Fruit fly (Drosophila melanogaster) whole organism, wandering third instar larva: ENCODE results near the gene RabX6.

ENCODE experiments used
- Abd-B ChIP-seq: fragments of >200 bp; optimal IDR thresholded peaks from 2 replicates; lab custom pipeline; 2017; ENCODE audit warnings: missing biosample characterization, missing genetic modification characterization
- CG32264 ChIP-seq: fragments of 200-800 bp; sonication (Bioruptor generic); optimal IDR thresholded peaks from 2 replicates; lab custom pipeline; 2016; ENCODE audit warnings: missing biosample characterization, missing genetic modification characterization
- CG9705 ChIP-seq: fragments of 200-800 bp; sonication (Bioruptor generic); optimal IDR thresholded peaks from 2 replicates; lab custom pipeline; 2018; ENCODE audit warnings: missing biosample characterization, mild to moderate bottlenecking, missing genetic modification characterization
- CrebA ChIP-seq: fragments of 200-800 bp; sonication (Bioruptor generic); optimal IDR thresholded peaks from 2 replicates; lab custom pipeline; 2016; ENCODE audit warnings: missing biosample characterization, mild to moderate bottlenecking, missing genetic modification characterization, borderline replicate concordance
- Dfd ChIP-seq: fragments of >200 bp; optimal IDR thresholded peaks from 2 replicates; lab custom pipeline; 2017; ENCODE audit warnings: missing biosample characterization, missing genetic modification characterization
- Dif ChIP-seq: fragments of 200-275, 200-300 bp; sonication (Bioruptor generic); optimal IDR thresholded peaks from 2 replicates; lab custom pipeline; 2018; ENCODE audit warnings: missing biosample characterization, missing genetic modification characterization; ENCODE audit not compliant: partially characterized antibody
- GATAd ChIP-seq: sonication (Bioruptor generic); optimal IDR thresholded peaks from 2 replicates; lab custom pipeline; 2016; ENCODE audit warnings: missing biosample characterization, missing genetic modification characterization
- HLH106 ChIP-seq: fragments of 200-800 bp; optimal IDR thresholded peaks from 3 replicates; lab custom pipeline; 2019; ENCODE audit warnings: missing biosample characterization, mild to moderate bottlenecking, missing genetic modification characterization, moderate library complexity
- Hnf4 ChIP-seq: fragments of 200-800 bp; sonication (Bioruptor generic); optimal IDR thresholded peaks from 2 replicates; lab custom pipeline; 2016; ENCODE audit warnings: missing biosample characterization, mild to moderate bottlenecking, missing genetic modification characterization
- Hr78 ChIP-seq: fragments of >200 bp; optimal IDR thresholded peaks from 2 replicates; lab custom pipeline; 2017; ENCODE audit warnings: missing biosample characterization, missing genetic modification characterization
- Hr83 ChIP-seq: fragments of 200-300 bp; sonication (Bioruptor generic); optimal IDR thresholded peaks from 2 replicates; lab custom pipeline; 2016; ENCODE audit warnings: missing biosample characterization, mild to moderate bottlenecking, missing genetic modification characterization, moderate library complexity; ENCODE audit not compliant: poor library complexity, severe bottlenecking
- Jra ChIP-seq: sonication (Bioruptor generic); optimal IDR thresholded peaks from 2 replicates; lab custom pipeline; 2016; ENCODE audit warnings: missing biosample characterization, missing genetic modification characterization
- Mio ChIP-seq: sonication (Bioruptor generic); optimal IDR thresholded peaks from 2 replicates; lab custom pipeline; 2016; ENCODE audit warnings: missing biosample characterization, missing genetic modification characterization
- Myc ChIP-seq: fragments of >200 bp; optimal IDR thresholded peaks from 2 replicates; lab custom pipeline; 2017
- N ChIP-seq: fragments of >200 bp; optimal IDR thresholded peaks from 2 replicates; lab custom pipeline; 2018; ENCODE audit warnings: missing biosample characterization, missing external identifiers, missing genetic modification characterization
- OdsH ChIP-seq: fragments of 200-800 bp; sonication (Bioruptor generic); optimal IDR thresholded peaks from 2 replicates; lab custom pipeline; 2016; ENCODE audit warnings: missing biosample characterization, mild to moderate bottlenecking, missing genetic modification characterization
- Rel ChIP-seq, 2 experiments: fragments of 200-800 bp; sonication (Bioruptor generic) in 1 of 2; optimal IDR thresholded peaks; 2 replicates in 1 of 2; 3 replicates in 1 of 2; lab custom pipeline; 2016 to 2019; ENCODE audit warnings: mild to moderate bottlenecking in 2 of 2, missing biosample characterization in 2 of 2, missing genetic modification characterization in 2 of 2, moderate library complexity in 1 of 2
- Sp1 ChIP-seq: fragments of 200-800 bp; sonication (Bioruptor generic); optimal IDR thresholded peaks from 3 replicates; lab custom pipeline; 2019; ENCODE audit warnings: missing biosample characterization, mild to moderate bottlenecking, missing genetic modification characterization, moderate library complexity
- br ChIP-seq: fragments of 200-800 bp; sonication (Bioruptor generic); optimal IDR thresholded peaks from 2 replicates; lab custom pipeline; 2016; ENCODE audit warnings: missing biosample characterization, missing genetic modification characterization
- brk ChIP-seq: fragments of 200-800 bp; sonication (Bioruptor generic); optimal IDR thresholded peaks from 2 replicates; lab custom pipeline; 2016; ENCODE audit warnings: missing biosample characterization, mild to moderate bottlenecking, missing genetic modification characterization
- dl ChIP-seq, 2 experiments: fragments of 175-275, 200-275 bp in 1 of 2; fragments of 200-275 bp in 1 of 2; sonication (Bioruptor generic); optimal IDR thresholded peaks; lab custom pipeline; 2018; ENCODE audit warnings: mild to moderate bottlenecking in 2 of 2, missing biosample characterization in 2 of 2, missing genetic modification characterization in 2 of 2, moderate library complexity in 2 of 2; ENCODE audit not compliant: partially characterized antibody in 2 of 2, insufficient read depth in 1 of 2
- dmrt93B ChIP-seq: fragments of 200-800 bp; sonication (Bioruptor generic); optimal IDR thresholded peaks from 2 replicates; lab custom pipeline; 2018; ENCODE audit warnings: missing biosample characterization, mild to moderate bottlenecking, missing genetic modification characterization
- dsf ChIP-seq: sonication (Bioruptor generic); optimal IDR thresholded peaks from 2 replicates; lab custom pipeline; 2016; ENCODE audit warnings: missing biosample characterization, missing genetic modification characterization, borderline replicate concordance
- ey ChIP-seq: fragments of 200-800 bp; sonication (Bioruptor generic); optimal IDR thresholded peaks from 2 replicates; lab custom pipeline; 2016; ENCODE audit warnings: missing biosample characterization, missing genetic modification characterization
- foxo ChIP-seq, 2 experiments: fragments of 200-800 bp; sonication (Bioruptor generic); optimal IDR thresholded peaks; 2 replicates in 1 of 2; 3 replicates in 1 of 2; lab custom pipeline; 2016 to 2017; ENCODE audit warnings: missing biosample characterization in 2 of 2, missing genetic modification characterization in 2 of 2
- fru ChIP-seq: fragments of 200-800 bp; sonication (Bioruptor generic); optimal IDR thresholded peaks from 3 replicates; lab custom pipeline; 2016; ENCODE audit warnings: missing biosample characterization, mild to moderate bottlenecking, missing genetic modification characterization
- h ChIP-seq: fragments of 200-800 bp; sonication (Bioruptor generic); optimal IDR thresholded peaks from 3 replicates; lab custom pipeline; 2016; ENCODE audit warnings: missing biosample characterization, mild to moderate bottlenecking, missing genetic modification characterization
- jim ChIP-seq: fragments of 175-275, 200-325 bp; sonication (Bioruptor generic); optimal IDR thresholded peaks from 2 replicates; lab custom pipeline; 2016; ENCODE audit warnings: missing biosample characterization, mild to moderate bottlenecking, missing genetic modification characterization
- lola ChIP-seq: fragments of >200 bp; optimal IDR thresholded peaks from 2 replicates; lab custom pipeline; 2017; ENCODE audit warnings: missing biosample characterization, missing genetic modification characterization
- psq ChIP-seq: fragments of 200-800 bp; sonication (Bioruptor generic); optimal IDR thresholded peaks from 3 replicates; lab custom pipeline; 2017; ENCODE audit warnings: missing biosample characterization, mild to moderate bottlenecking, missing genetic modification characterization, moderate library complexity
- rgr ChIP-seq: fragments of 200-800 bp; sonication (Bioruptor generic); optimal IDR thresholded peaks from 3 replicates; lab custom pipeline; 2016; ENCODE audit warnings: missing biosample characterization, mild to moderate bottlenecking, missing genetic modification characterization
- sage ChIP-seq: fragments of 200-800 bp; sonication (Bioruptor generic); optimal IDR thresholded peaks from 2 replicates; lab custom pipeline; 2016; ENCODE audit warnings: missing biosample characterization, mild to moderate bottlenecking, missing genetic modification characterization
- sv ChIP-seq: fragments of 200-800 bp; sonication (Bioruptor generic); optimal IDR thresholded peaks from 3 replicates; lab custom pipeline; 2016; ENCODE audit warnings: missing biosample characterization, missing genetic modification characterization
- tai ChIP-seq: sonication (Bioruptor generic); optimal IDR thresholded peaks from 2 replicates; lab custom pipeline; 2016; ENCODE audit warnings: missing biosample characterization, missing genetic modification characterization
- usp ChIP-seq: fragments of >200 bp; optimal IDR thresholded peaks from 2 replicates; lab custom pipeline; 2017; ENCODE audit warnings: missing biosample characterization, missing genetic modification characterization
- woc ChIP-seq: sonication (Bioruptor generic); optimal IDR thresholded peaks from 2 replicates; lab custom pipeline; 2016; ENCODE audit warnings: missing biosample characterization, mild to moderate bottlenecking, missing genetic modification characterization

The RabX6 gene

dm6 chr3L:652637-653036 is 37.7 kb upstream of the RabX6 start, which contains the start of gene CG3402:
Gene CG3402 (minus strand): TSS chr3L:652881.
- TF ChIP-seq foxo (GFP tag; optimal IDR thresholded peaks at IDR 0.05; lab: Kevin White, UChicago) (no peak), psq (GFP tag; lab: Kevin White, UChicago) (no peak), Hr78 (GFP tag; lab: Kevin White, UChicago) (no peak), h (GFP tag; lab: Kevin White, UChicago) (no peak), Abd-B (GFP tag; lab: Kevin White, UChicago) (no peak), CrebA (GFP tag; lab: Kevin White, UChicago) (no peak), Hnf4 (GFP tag; lab: Kevin White, UChicago) (no peak), Mio (GFP tag; lab: Kevin White, UChicago) (no peak), sage (GFP tag; lab: Kevin White, UChicago) (no peak), br (GFP tag; lab: Kevin White, UChicago) (no peak), tai (GFP tag; lab: Kevin White, UChicago) (no peak), Dfd (GFP tag; lab: Kevin White, UChicago) (no peak)

dm6 chr3L:654019-654418 is 36.3 kb upstream of the RabX6 start, which contains the start of the genes MED30 and Rev1:
Gene MED30 (minus strand): TSS chr3L:654089.
Gene Rev1 (plus strand): TSS chr3L:654363.
- TF ChIP-seq CG9705 (GFP tag; lab: Kevin White, UChicago) (peak; percentile 87), usp (no peak), Hr78 (GFP tag; lab: Kevin White, UChicago) (no peak), OdsH (GFP tag; lab: Kevin White, UChicago) (peak; percentile 96), Dfd (GFP tag; lab: Kevin White, UChicago) (no peak), Jra (GFP tag; lab: Kevin White, UChicago) (peak; percentile 97), Hr83 (GFP tag; lab: Kevin White, UChicago) (peak; percentile 96), brk (GFP tag; lab: Kevin White, UChicago) (no peak), sv (GFP tag; lab: Kevin White, UChicago) (peak; percentile 96), Mio (GFP tag; lab: Kevin White, UChicago) (peak; percentile 86), dsf (GFP tag; lab: Kevin White, UChicago) (peak; percentile 94), tai (GFP tag; lab: Kevin White, UChicago) (no peak), N (no peak), GATAd (GFP tag; lab: Kevin White, UChicago) (peak; percentile 83), Dif (GFP tag; lab: Kevin White, UChicago) (no peak), dl (GFP tag; optimal IDR thresholded peaks at IDR 0.05; lab: Kevin White, UChicago; ENCODE audit: insufficient read depth in 1 of 2, partially characterized antibody in 2 of 2) (no peak), Sp1 (GFP tag; lab: Kevin White, UChicago) (peak; percentile 89), Myc (peak; percentile 24), jim (GFP tag; lab: Kevin White, UChicago) (peak; percentile 90), CrebA (GFP tag; lab: Kevin White, UChicago) (no peak), psq (GFP tag; lab: Kevin White, UChicago) (peak; percentile 90), HLH106 (peak; percentile 93), fru (GFP tag; lab: Kevin White, UChicago) (peak; percentile 97), h (GFP tag; lab: Kevin White, UChicago) (peak; percentile 97), br (GFP tag; lab: Kevin White, UChicago) (peak; percentile 96), Rel (GFP tag; optimal IDR thresholded peaks at IDR 0.05; lab: Kevin White, UChicago) (peak; percentile 56), Rel (tag; optimal IDR thresholded peaks at IDR 0.05; lab: Kevin White, UChicago) (peak; percentile 68), Abd-B (GFP tag; lab: Kevin White, UChicago) (no peak), woc (GFP tag; lab: Kevin White, UChicago) (peak; percentile 89), dmrt93B (GFP tag; lab: Kevin White, UChicago) (peak; percentile 80), sage (GFP tag; lab: Kevin White, UChicago) (peak; percentile 85), rgr (GFP tag; lab: Kevin White, UChicago) (peak; percentile 97), ey (peak; percentile 97), lola (GFP tag; lab: Kevin White, UChicago) (no peak), Hnf4 (GFP tag; lab: Kevin White, UChicago) (peak; percentile 98), foxo (GFP tag; optimal IDR thresholded peaks at IDR 0.05; lab: Kevin White, UChicago) (peak; percentile 68 to 98), CG32264 (GFP tag; lab: Kevin White, UChicago) (peak; percentile 92)
